Fruit fly (Drosophila melanogaster): ENCODE results near the gene CG34034.

DNA sequence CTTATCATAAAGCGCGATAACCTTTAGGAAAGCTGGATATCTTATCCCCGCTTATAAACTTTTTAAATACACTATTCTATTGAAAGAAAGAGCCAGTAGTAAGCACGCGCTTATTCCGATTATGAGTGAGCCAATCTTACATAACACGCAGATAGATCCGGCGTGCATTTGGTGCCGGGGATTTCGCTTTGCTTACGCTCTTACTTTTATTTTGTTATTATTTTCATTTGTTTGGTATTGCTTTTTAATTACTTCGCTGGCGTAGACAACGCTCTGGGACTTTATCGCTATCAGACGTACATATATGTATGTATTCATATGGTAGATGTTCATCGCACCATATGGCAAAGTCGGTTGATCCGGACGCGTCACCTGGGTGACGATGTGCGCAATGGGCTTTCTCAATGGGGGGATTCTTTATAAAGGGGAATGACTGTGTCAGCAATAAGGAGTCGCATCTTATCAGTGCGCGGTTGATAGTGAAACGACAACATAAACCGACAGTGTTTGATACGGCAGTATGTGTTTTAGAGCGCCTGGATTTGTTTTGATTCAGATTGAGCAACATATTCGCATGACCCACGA, 1.9 kb upstream of the CG34034 start:
- no peak for TF ChIP-seq CG8478 (optimal IDR thresholded peaks at IDR 0.05)
- no peak for TF ChIP-seq CTCF (optimal IDR thresholded peaks at IDR 0.05)

Measured in S2 (cell line).